Fruit fly (Drosophila melanogaster) whole organism, wandering third instar larva: ENCODE data around the gene Ran-like.

Experiments
- Abd-B ChIP-seq: fragments of >200 bp; optimal IDR thresholded peaks from 2 replicates; lab custom pipeline; 2017; ENCODE audit warnings: missing biosample characterization, missing genetic modification characterization
- CG32264 ChIP-seq: fragments of 200-800 bp; sonication (Bioruptor generic); optimal IDR thresholded peaks from 2 replicates; lab custom pipeline; 2016; ENCODE audit warnings: missing biosample characterization, missing genetic modification characterization
- Dfd ChIP-seq: fragments of >200 bp; optimal IDR thresholded peaks from 2 replicates; lab custom pipeline; 2017; ENCODE audit warnings: missing biosample characterization, missing genetic modification characterization
- Hr78 ChIP-seq: fragments of >200 bp; optimal IDR thresholded peaks from 2 replicates; lab custom pipeline; 2017; ENCODE audit warnings: missing biosample characterization, missing genetic modification characterization
- Sp1 ChIP-seq: fragments of 200-800 bp; sonication (Bioruptor generic); optimal IDR thresholded peaks from 3 replicates; lab custom pipeline; 2019; ENCODE audit warnings: missing biosample characterization, mild to moderate bottlenecking, missing genetic modification characterization, moderate library complexity
- Vsx2 ChIP-seq: fragments of 200-300, 225-300 bp; sonication (Bioruptor generic); optimal IDR thresholded peaks from 2 replicates; lab custom pipeline; 2018; ENCODE audit warnings: missing biosample characterization, missing genetic modification characterization; ENCODE audit not compliant: partially characterized antibody
- foxo ChIP-seq, 2 experiments: fragments of 200-800 bp; sonication (Bioruptor generic); optimal IDR thresholded peaks; 2 replicates in 1 of 2; 3 replicates in 1 of 2; lab custom pipeline; 2016 to 2017; ENCODE audit warnings: missing biosample characterization in 2 of 2, missing genetic modification characterization in 2 of 2
- rgr ChIP-seq: fragments of 200-800 bp; sonication (Bioruptor generic); optimal IDR thresholded peaks from 3 replicates; lab custom pipeline; 2016; ENCODE audit warnings: missing biosample characterization, mild to moderate bottlenecking, missing genetic modification characterization
- woc ChIP-seq: sonication (Bioruptor generic); optimal IDR thresholded peaks from 2 replicates; lab custom pipeline; 2016; ENCODE audit warnings: missing biosample characterization, mild to moderate bottlenecking, missing genetic modification characterization

dm6 chr3L:15533402-15534129, 48.4 kb upstream of the Ran-like start:
- TF ChIP-seq woc (GFP tag; lab: Kevin White, UChicago) = peak; percentile 93
- no peak for TF ChIP-seq Dfd (GFP tag; lab: Kevin White, UChicago)
- TF ChIP-seq CG32264 = peak; percentile 55
- TF ChIP-seq Hr78 (GFP tag; lab: Kevin White, UChicago) = no peak
- no peak for TF ChIP-seq Vsx2
- peak; percentile 89 for TF ChIP-seq rgr
- TF ChIP-seq Abd-B (GFP tag; lab: Kevin White, UChicago) = no peak
- peak; percentile 59 to 92 for TF ChIP-seq foxo (GFP tag; optimal IDR thresholded peaks at IDR 0.05; lab: Kevin White, UChicago)
- peak; percentile 86 for TF ChIP-seq Sp1 (GFP tag; lab: Kevin White, UChicago)
